Fruit fly (Drosophila melanogaster): ENCODE data around the gene thoc7.

- TF ChIP-seq Ets98B (GFP tag; IDR thresholded peaks at IDR 0.05) (no peak), CG8159 (tag; optimal IDR thresholded peaks at IDR 0.05) (no peak), CG8301 (tag; optimal IDR thresholded peaks at IDR 0.05) (no peak), rn (GFP tag; IDR thresholded peaks at IDR 0.05) (no peak), CG13204 (GFP tag; optimal IDR thresholded peaks at IDR 0.05) (no peak), gl (tag; optimal IDR thresholded peaks at IDR 0.05) (no peak), EcR (GFP tag; optimal IDR thresholded peaks at IDR 0.05) (no peak), CG34367 (tag; optimal IDR thresholded peaks at IDR 0.05) (no peak), CG15710 (tag; optimal IDR thresholded peaks at IDR 0.05) (no peak), fd96Ca (GFP tag; IDR thresholded peaks at IDR 0.05) (no peak)
Measured at dm6 chr3L:166789-167132, 45.7 kb downstream of the thoc7 start.
